Fruit fly (Drosophila melanogaster) whole organism, prepupa: ENCODE data around the gene Frmd5.

Experiments
- CG6276 ChIP-seq: fragments of 200-800 bp; sonication (Bioruptor generic); optimal IDR thresholded peaks from 2 replicates; lab custom pipeline; 2017; ENCODE audit warnings: missing biosample characterization, mild to moderate bottlenecking, missing genetic modification characterization
- CG6792 ChIP-seq: fragments of 200-800 bp; sonication (Bioruptor generic); optimal IDR thresholded peaks from 3 replicates; lab custom pipeline; 2016; ENCODE audit warnings: missing biosample characterization, missing genetic modification characterization
- CG6854 ChIP-seq: fragments of 200-800 bp; sonication (Bioruptor generic); optimal IDR thresholded peaks from 2 replicates; lab custom pipeline; 2017; ENCODE audit warnings: missing biosample characterization, mild to moderate bottlenecking, missing genetic modification characterization
- Hr39 ChIP-seq: fragments of 200-800 bp; sonication (Bioruptor generic); optimal IDR thresholded peaks from 2 replicates; lab custom pipeline; 2016; ENCODE audit warnings: missing biosample characterization, missing genetic modification characterization
- ss ChIP-seq, 2 experiments: fragments of 200-800 bp; sonication (Bioruptor generic); optimal IDR thresholded peaks; 2 replicates in 1 of 2; 3 replicates in 1 of 2; lab custom pipeline; 2017 to 2018; ENCODE audit warnings: mild to moderate bottlenecking in 2 of 2, missing biosample characterization in 2 of 2, missing genetic modification characterization in 2 of 2, moderate library complexity in 1 of 2

DNA sequence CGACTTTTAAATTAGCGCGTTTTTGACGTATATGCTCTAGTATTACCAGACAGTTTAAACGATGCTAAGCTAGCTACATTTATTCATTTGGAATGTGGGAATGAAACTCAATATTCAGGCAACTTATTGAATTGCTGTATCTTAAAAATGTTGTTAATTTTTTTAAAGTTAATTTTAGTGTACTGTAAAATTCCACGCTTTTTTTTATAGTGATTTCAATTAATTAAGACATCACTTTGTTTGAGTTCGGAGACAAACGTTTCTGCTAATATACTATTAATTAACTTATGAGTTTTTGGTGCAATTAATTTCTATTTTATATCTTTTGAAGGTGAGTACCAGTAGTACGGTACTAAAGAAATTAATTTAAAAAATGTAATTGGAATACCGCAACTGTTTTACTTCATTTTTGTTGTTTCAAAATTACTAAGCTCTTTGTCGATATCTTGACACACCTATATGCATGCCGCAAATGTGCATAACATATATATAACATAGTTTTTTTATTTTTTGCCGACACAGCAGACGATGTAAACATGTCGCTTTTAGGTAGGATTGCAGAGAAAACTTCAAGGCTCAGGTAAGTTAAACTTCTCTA, 42.1 kb downstream of the Frmd5 start, which contains the start of the genes Cdk1 and mRpS7:
- TF ChIP-seq CG6276 (no peak), Hr39 (GFP tag; lab: Kevin White, UChicago) (peak; percentile 71), CG6792 (GFP tag; lab: Kevin White, UChicago) (peak; percentile 53), ss (GFP tag; optimal IDR thresholded peaks at IDR 0.05; lab: Kevin White, UChicago) (peak in 1 of 2 experiments; percentile 68), CG6854 (GFP tag; lab: Kevin White, UChicago) (no peak)
